Fruit fly (Drosophila melanogaster) whole organism, prepupa: ENCODE results near the gene salt.
A peak's percentile ranks its signal among the peaks of the same experiment; 100 is the strongest.

Experiments
- Blimp-1 ChIP-seq: fragments of 200-800 bp; sonication (Bioruptor generic); optimal IDR thresholded peaks from 3 replicates; lab custom pipeline; 2017; ENCODE audit warnings: missing biosample characterization, missing genetic modification characterization, mild to moderate bottlenecking, moderate library complexity, missing genetic modification reagents
- CG10631 ChIP-seq: fragments of 200-800 bp; sonication (Bioruptor generic); optimal IDR thresholded peaks from 2 replicates; lab custom pipeline; 2016; ENCODE audit warnings: missing biosample characterization, missing genetic modification characterization
- CG10669 ChIP-seq: fragments of 200-800 bp; sonication (Bioruptor generic); optimal IDR thresholded peaks from 3 replicates; lab custom pipeline; 2018; ENCODE audit warnings: missing biosample characterization, mild to moderate bottlenecking, missing genetic modification characterization, moderate library complexity
- CG11762 ChIP-seq: fragments of 200-800 bp; sonication (Bioruptor generic); optimal IDR thresholded peaks from 3 replicates; lab custom pipeline; 2016; ENCODE audit warnings: missing biosample characterization, missing genetic modification characterization; ENCODE audit not compliant: insufficient read depth
- CG11902 ChIP-seq: fragments of 200-800 bp; sonication (Bioruptor generic); optimal IDR thresholded peaks from 3 replicates; lab custom pipeline; 2016; ENCODE audit warnings: missing biosample characterization, missing genetic modification characterization
- CG16779 ChIP-seq: fragments of 200-800 bp; sonication (Bioruptor generic); optimal IDR thresholded peaks from 3 replicates; lab custom pipeline; 2017; ENCODE audit warnings: missing biosample characterization, mild to moderate bottlenecking, missing genetic modification characterization
- CG3032 ChIP-seq: fragments of 200-800 bp; optimal IDR thresholded peaks from 2 replicates; lab custom pipeline; 2019; ENCODE audit warnings: missing biosample characterization, mild to moderate bottlenecking, missing genetic modification characterization, moderate library complexity
- CG31627 ChIP-seq: fragments of 200-800 bp; sonication (Bioruptor generic); optimal IDR thresholded peaks from 3 replicates; lab custom pipeline; 2016; ENCODE audit warnings: missing biosample characterization, missing genetic modification characterization
- CG32006 ChIP-seq: fragments of 200-800 bp; sonication (Bioruptor generic); optimal IDR thresholded peaks from 3 replicates; lab custom pipeline; 2017; ENCODE audit warnings: missing biosample characterization, mild to moderate bottlenecking, missing genetic modification characterization
- CG3919 ChIP-seq: fragments of 200-800 bp; sonication (Bioruptor generic); optimal IDR thresholded peaks from 3 replicates; lab custom pipeline; 2016; ENCODE audit warnings: missing biosample characterization, missing genetic modification characterization
- CG4318 ChIP-seq: fragments of 200-800 bp; sonication (Bioruptor generic); optimal IDR thresholded peaks from 3 replicates; lab custom pipeline; 2017; ENCODE audit warnings: missing biosample characterization, mild to moderate bottlenecking, missing genetic modification characterization
- CG6163 ChIP-seq: fragments of 200-800 bp; sonication (Bioruptor generic); IDR thresholded peaks from 3 replicates; pipeline ENCODE4 v1.3.6; 2022; ENCODE audit warnings: missing biosample characterization, missing genetic modification characterization
- CG6276 ChIP-seq: fragments of 200-800 bp; sonication (Bioruptor generic); optimal IDR thresholded peaks from 2 replicates; lab custom pipeline; 2017; ENCODE audit warnings: missing biosample characterization, mild to moderate bottlenecking, missing genetic modification characterization
- CG6792 ChIP-seq: fragments of 200-800 bp; sonication (Bioruptor generic); optimal IDR thresholded peaks from 3 replicates; lab custom pipeline; 2016; ENCODE audit warnings: missing biosample characterization, missing genetic modification characterization
- CG6808 ChIP-seq: fragments of 200-800 bp; sonication (Bioruptor generic); optimal IDR thresholded peaks from 3 replicates; lab custom pipeline; 2017; ENCODE audit warnings: missing biosample characterization, missing genetic modification characterization, mild to moderate bottlenecking, moderate library complexity, missing genetic modification reagents
- CG6854 ChIP-seq: fragments of 200-800 bp; sonication (Bioruptor generic); optimal IDR thresholded peaks from 2 replicates; lab custom pipeline; 2017; ENCODE audit warnings: missing biosample characterization, mild to moderate bottlenecking, missing genetic modification characterization
- CG7368 ChIP-seq: fragments of 200-800 bp; sonication (Bioruptor generic); optimal IDR thresholded peaks from 3 replicates; lab custom pipeline; 2016; ENCODE audit warnings: missing biosample characterization, missing genetic modification characterization
- CG8119 ChIP-seq: fragments of 200-800 bp; sonication (Bioruptor generic); IDR thresholded peaks from 3 replicates; pipeline ENCODE4 v1.3.6; 2022; ENCODE audit warnings: missing biosample characterization, missing genetic modification characterization
- CG8632 ChIP-seq: fragments of 200-800 bp; sonication (Bioruptor generic); optimal IDR thresholded peaks from 3 replicates; lab custom pipeline; 2016; ENCODE audit warnings: missing biosample characterization, missing genetic modification characterization
- Eip75B ChIP-seq: fragments of 200-800 bp; sonication (Bioruptor generic); optimal IDR thresholded peaks from 3 replicates; lab custom pipeline; 2016; ENCODE audit warnings: missing biosample characterization, missing genetic modification characterization
- Eip93F ChIP-seq: fragments of 200-800 bp; sonication (Bioruptor generic); optimal IDR thresholded peaks from 2 replicates; lab custom pipeline; 2016; ENCODE audit warnings: missing biosample characterization, mild to moderate bottlenecking, missing genetic modification characterization
- Ets21C ChIP-seq: fragments of 200-800 bp; sonication (Bioruptor generic); optimal IDR thresholded peaks from 3 replicates; lab custom pipeline; 2016; ENCODE audit warnings: missing biosample characterization, missing genetic modification characterization
- Ets96B ChIP-seq: fragments of 200-800 bp; optimal IDR thresholded peaks from 2 replicates; lab custom pipeline; 2019; ENCODE audit warnings: missing biosample characterization, mild to moderate bottlenecking, missing genetic modification characterization, moderate library complexity
- Gug ChIP-seq: fragments of 200-800 bp; sonication (Bioruptor generic); IDR thresholded peaks from 2 replicates; pipeline ENCODE4 v1.3.6; 2022; ENCODE audit warnings: missing biosample characterization, missing genetic modification characterization
- Hr38 ChIP-seq: sonication (Bioruptor generic); optimal IDR thresholded peaks from 2 replicates; lab custom pipeline; 2016; ENCODE audit warnings: missing biosample characterization, missing genetic modification characterization
- Hr39 ChIP-seq: fragments of 200-800 bp; sonication (Bioruptor generic); optimal IDR thresholded peaks from 2 replicates; lab custom pipeline; 2016; ENCODE audit warnings: missing biosample characterization, missing genetic modification characterization
- Hr4 ChIP-seq: fragments of 200-800 bp; sonication (Bioruptor generic); optimal IDR thresholded peaks from 3 replicates; lab custom pipeline; 2016; ENCODE audit warnings: missing biosample characterization, missing genetic modification characterization
- Lpt ChIP-seq: fragments of 200-800 bp; sonication (Bioruptor generic); optimal IDR thresholded peaks from 3 replicates; lab custom pipeline; 2016; ENCODE audit warnings: missing biosample characterization, missing genetic modification characterization
- Met ChIP-seq: fragments of 200-800 bp; sonication (Bioruptor generic); optimal IDR thresholded peaks from 3 replicates; lab custom pipeline; 2016; ENCODE audit warnings: missing biosample characterization, missing genetic modification characterization
- OdsH ChIP-seq: fragments of 200-800 bp; sonication (Bioruptor generic); optimal IDR thresholded peaks from 3 replicates; lab custom pipeline; 2016; ENCODE audit warnings: missing biosample characterization, missing genetic modification characterization
- Sox102F ChIP-seq: fragments of 200-800 bp; sonication (Bioruptor generic); optimal IDR thresholded peaks from 2 replicates; lab custom pipeline; 2016; ENCODE audit warnings: missing biosample characterization, mild to moderate bottlenecking, missing genetic modification characterization
- Sox14 ChIP-seq: fragments of 200-800 bp; sonication (Bioruptor generic); optimal IDR thresholded peaks from 3 replicates; lab custom pipeline; 2016; ENCODE audit warnings: missing biosample characterization, missing genetic modification characterization
- Sox15 ChIP-seq: fragments of 200-800 bp; sonication (Bioruptor generic); optimal IDR thresholded peaks from 3 replicates; lab custom pipeline; 2016; ENCODE audit warnings: missing biosample characterization, missing genetic modification characterization
- achi ChIP-seq: fragments of 200-800 bp; sonication (Bioruptor generic); optimal IDR thresholded peaks from 3 replicates; lab custom pipeline; 2016; ENCODE audit warnings: missing biosample characterization, missing genetic modification characterization
- acj6 ChIP-seq: fragments of 200-800 bp; sonication (Bioruptor generic); optimal IDR thresholded peaks from 3 replicates; lab custom pipeline; 2016; ENCODE audit warnings: missing biosample characterization, missing genetic modification characterization
- cyc ChIP-seq: fragments of 200-800 bp; sonication (Bioruptor generic); optimal IDR thresholded peaks from 3 replicates; lab custom pipeline; 2016; ENCODE audit warnings: missing biosample characterization, missing genetic modification characterization
- dac ChIP-seq: fragments of 200-800 bp; sonication (Bioruptor generic); optimal IDR thresholded peaks from 2 replicates; lab custom pipeline; 2017; ENCODE audit warnings: missing biosample characterization, mild to moderate bottlenecking, missing genetic modification characterization
- eg ChIP-seq: fragments of 200-800 bp; sonication (Bioruptor generic); IDR thresholded peaks from 3 replicates; pipeline ENCODE4 v1.3.6; 2022; ENCODE audit warnings: missing biosample characterization, missing genetic modification characterization
- fd59A ChIP-seq: fragments of 200-800 bp; sonication (Bioruptor generic); optimal IDR thresholded peaks from 2 replicates; lab custom pipeline; 2017; ENCODE audit warnings: missing biosample characterization, mild to moderate bottlenecking, missing genetic modification characterization, missing genetic modification reagents
- fd85E ChIP-seq: fragments of 200-800 bp; sonication (Bioruptor generic); optimal IDR thresholded peaks from 3 replicates; lab custom pipeline; 2016; ENCODE audit warnings: missing biosample characterization, missing genetic modification characterization
- lz ChIP-seq: fragments of 200-800 bp; sonication (Bioruptor generic); optimal IDR thresholded peaks from 3 replicates; lab custom pipeline; 2016; ENCODE audit warnings: missing biosample characterization, missing genetic modification characterization
- net ChIP-seq: fragments of 200-800 bp; sonication (Bioruptor generic); optimal IDR thresholded peaks from 3 replicates; lab custom pipeline; 2016; ENCODE audit warnings: missing biosample characterization, missing genetic modification characterization
- pdm3 ChIP-seq: fragments of 200-800 bp; sonication (Bioruptor generic); optimal IDR thresholded peaks from 3 replicates; lab custom pipeline; 2016; ENCODE audit warnings: missing biosample characterization, missing genetic modification characterization
- salr ChIP-seq, 2 experiments: fragments of 200-800 bp; sonication (Bioruptor generic); optimal IDR thresholded peaks; 3 replicates each; lab custom pipeline; 2016 to 2018; ENCODE audit warnings: missing biosample characterization in 2 of 2, missing genetic modification characterization in 2 of 2, mild to moderate bottlenecking in 1 of 2
- spab ChIP-seq: fragments of 200-800 bp; sonication (Bioruptor generic); optimal IDR thresholded peaks from 2 replicates; lab custom pipeline; 2017; ENCODE audit warnings: missing biosample characterization, mild to moderate bottlenecking, missing genetic modification characterization, missing genetic modification reagents
- ss ChIP-seq, 2 experiments: fragments of 200-800 bp; sonication (Bioruptor generic); optimal IDR thresholded peaks; 2 replicates in 1 of 2; 3 replicates in 1 of 2; lab custom pipeline; 2017 to 2018; ENCODE audit warnings: mild to moderate bottlenecking in 2 of 2, missing biosample characterization in 2 of 2, missing genetic modification characterization in 2 of 2, moderate library complexity in 1 of 2
- svp ChIP-seq: fragments of 200-800 bp; sonication (Bioruptor generic); peaks from one replicate; lab custom pipeline; 2016; ENCODE audit warnings: missing biosample characterization, missing genetic modification characterization
- topi ChIP-seq: fragments of 200-800 bp; sonication (Bioruptor generic); optimal IDR thresholded peaks from 3 replicates; lab custom pipeline; 2016; ENCODE audit warnings: missing biosample characterization, missing genetic modification characterization

salt gene

dm6 chr3R:31768198-31768597 is 13.7 kb upstream of the salt start (continued):
- no peak for TF ChIP-seq Met
- TF ChIP-seq OdsH = peak; percentile 53
- TF ChIP-seq CG11902 = no peak
- TF ChIP-seq Hr38 = no peak
- no peak for TF ChIP-seq fd85E
- peak in 1 of 2 experiments; percentile 6 for TF ChIP-seq ss (GFP tag; optimal IDR thresholded peaks at IDR 0.05; lab: Kevin White, UChicago)
- TF ChIP-seq CG10631 = peak; percentile 68
- no peak for TF ChIP-seq CG4318 (GFP tag; lab: Kevin White, UChicago)
- TF ChIP-seq Sox14 (GFP tag; lab: Kevin White, UChicago) = peak; percentile 63
- TF ChIP-seq Sox15 = no peak
- peak; percentile 19 for TF ChIP-seq CG6808 (GFP tag; lab: Kevin White, UChicago)
- TF ChIP-seq achi (GFP tag; lab: Kevin White, UChicago) = peak; percentile 81
- peak; percentile 52 for TF ChIP-seq net (GFP tag; lab: Kevin White, UChicago)
- peak; percentile 12 for TF ChIP-seq CG3032 (tag; lab: Kevin White, UChicago)
- peak; percentile 50 for TF ChIP-seq CG16779
- peak; percentile 16 for TF ChIP-seq topi
- no peak for TF ChIP-seq cyc (GFP tag; lab: Kevin White, UChicago)
- TF ChIP-seq Blimp-1 = no peak
- no peak for TF ChIP-seq Ets21C
- peak; percentile 83 for TF ChIP-seq CG6163 (GFP tag; lab: Robert Waterston, UW)
- TF ChIP-seq Ets96B (tag; lab: Kevin White, UChicago) = peak; percentile 56
- TF ChIP-seq pdm3 = peak; percentile 57
- peak; percentile 78 for TF ChIP-seq Hr4 (GFP tag; lab: Kevin White, UChicago)
- TF ChIP-seq CG7368 (GFP tag; lab: Kevin White, UChicago) = peak; percentile 47
- TF ChIP-seq CG8632 (GFP tag; lab: Kevin White, UChicago) = no peak
- peak; percentile 62 for TF ChIP-seq CG11762 (GFP tag; lab: Kevin White, UChicago)

DNA sequence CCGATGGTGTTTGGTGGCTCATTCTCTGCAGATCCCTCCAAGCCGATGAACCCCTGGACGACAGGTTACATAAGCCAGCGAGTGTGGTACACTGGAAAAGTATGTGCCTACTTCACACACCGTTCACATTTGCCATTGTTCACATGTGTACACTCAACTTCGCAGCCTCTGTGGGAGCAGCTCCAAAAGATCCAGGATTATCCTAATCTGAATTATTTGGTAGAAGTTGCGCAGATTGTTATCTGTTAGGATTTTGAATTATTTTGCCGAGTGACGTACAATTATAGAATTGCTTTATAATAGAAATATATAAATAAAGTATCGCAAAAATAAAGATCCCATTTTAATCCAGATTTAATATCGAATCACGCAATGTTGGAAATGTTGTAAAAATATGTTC is 13.0 kb upstream of the salt start:
- TF ChIP-seq CG3032 (tag; lab: Kevin White, UChicago) = peak; percentile 33
- peak; percentile 29 for TF ChIP-seq spab
- TF ChIP-seq CG4318 (GFP tag; lab: Kevin White, UChicago) = peak; percentile 57
- peak; percentile 58 for TF ChIP-seq CG6276 (GFP tag; lab: Kevin White, UChicago)
- peak; percentile 59 for TF ChIP-seq acj6 (GFP tag; lab: Kevin White, UChicago)
- peak; percentile 75 for TF ChIP-seq Hr4 (GFP tag; lab: Kevin White, UChicago)
- TF ChIP-seq CG6792 (GFP tag; lab: Kevin White, UChicago) = peak; percentile 31
- peak; percentile 52 for TF ChIP-seq pdm3
- TF ChIP-seq Sox15 = peak; percentile 13
- TF ChIP-seq ss (GFP tag; optimal IDR thresholded peaks at IDR 0.05; lab: Kevin White, UChicago) = no peak
- TF ChIP-seq CG8119 (GFP tag; lab: Robert Waterston, UW) = peak; percentile 60
- peak; percentile 41 for TF ChIP-seq CG10669 (GFP tag; lab: Kevin White, UChicago)
- TF ChIP-seq Eip93F (GFP tag; lab: Kevin White, UChicago) = no peak
- peak; percentile 43 for TF ChIP-seq CG8632 (GFP tag; lab: Kevin White, UChicago)
- no peak for TF ChIP-seq Sox102F (GFP tag; lab: Kevin White, UChicago)
- no peak for TF ChIP-seq Hr39 (GFP tag; lab: Kevin White, UChicago)
- TF ChIP-seq CG6808 (GFP tag; lab: Kevin White, UChicago) = peak; percentile 48
- TF ChIP-seq Gug (GFP tag; lab: Robert Waterston, UW) = no peak
- peak; percentile 36 for TF ChIP-seq CG11762 (GFP tag; lab: Kevin White, UChicago)
- no peak for TF ChIP-seq Met
- peak; percentile 71 for TF ChIP-seq OdsH
- peak; percentile 14 for TF ChIP-seq Lpt (GFP tag; lab: Kevin White, UChicago)
- TF ChIP-seq CG10631 = peak; percentile 61
- TF ChIP-seq achi (GFP tag; lab: Kevin White, UChicago) = peak; percentile 50
- TF ChIP-seq CG11902 = peak; percentile 23
- no peak for TF ChIP-seq CG6854 (GFP tag; lab: Kevin White, UChicago)
- TF ChIP-seq Ets96B (tag; lab: Kevin White, UChicago) = peak; percentile 30
- TF ChIP-seq svp = peak; percentile 78
- peak; percentile 82 for TF ChIP-seq CG32006 (GFP tag; lab: Kevin White, UChicago)
- TF ChIP-seq topi = peak; percentile 3
- peak; percentile 5 for TF ChIP-seq Blimp-1
- no peak for TF ChIP-seq CG31627 (GFP tag; lab: Kevin White, UChicago)
- TF ChIP-seq lz (GFP tag; lab: Kevin White, UChicago) = peak; percentile 10
- TF ChIP-seq Ets21C = no peak
- TF ChIP-seq salr (GFP tag; optimal IDR thresholded peaks at IDR 0.05; lab: Kevin White, UChicago) = peak in 1 of 2 experiments; percentile 51
- peak; percentile 28 for TF ChIP-seq dac (GFP tag; lab: Kevin White, UChicago)
- TF ChIP-seq Eip75B (GFP tag; lab: Kevin White, UChicago) = no peak
- no peak for TF ChIP-seq fd59A
- peak; percentile 28 for TF ChIP-seq CG16779
- no peak for TF ChIP-seq eg
- TF ChIP-seq Hr38 = no peak
- peak; percentile 53 for TF ChIP-seq CG3919 (GFP tag; lab: Kevin White, UChicago)
